Worm (Caenorhabditis elegans) whole organism, early embryonic: ENCODE measurements around the gene C01G10.17.

Source experiments
- aly-1 ChIP-seq: sonication (generic microtip); optimal IDR thresholded peaks from 2 replicates; lab custom pipeline; 2016; ENCODE audit warnings: missing genetic modification characterization, missing compliant biosample characterization
- ama-1 ChIP-seq: fragments of 150-350 bp; optimal IDR thresholded peaks from 2 replicates; lab custom pipeline; 2014
- ceh-13 ChIP-seq: fragments of 200-800 bp; sonication (Bioruptor generic); optimal IDR thresholded peaks from 2 replicates; lab custom pipeline; 2018; ENCODE audit warnings: mild to moderate bottlenecking, missing genetic modification characterization, missing compliant biosample characterization
- flt-1 ChIP-seq: fragments of 200-800 bp; sonication (Bioruptor generic); IDR thresholded peaks from 2 replicates; pipeline ENCODE4 v1.3.6; 2022; ENCODE audit warnings: missing genetic modification characterization, missing compliant biosample characterization
- hnd-1 ChIP-seq: sonication (generic microtip); optimal IDR thresholded peaks from 2 replicates; lab custom pipeline; 2016; ENCODE audit warnings: missing genetic modification characterization, missing compliant biosample characterization
- pes-1 ChIP-seq: fragments of 200-800 bp; sonication (Bioruptor generic); IDR thresholded peaks from 2 replicates; pipeline ENCODE4 v1.3.6; 2022; ENCODE audit warnings: missing genetic modification reagents, missing genetic modification characterization, missing compliant biosample characterization
- tbx-11 ChIP-seq: fragments of 200-800 bp; sonication (Bioruptor generic); IDR thresholded peaks from 2 replicates; pipeline ENCODE4 v1.3.6; 2022; ENCODE audit warnings: missing genetic modification characterization, missing compliant biosample characterization
- tra-4 ChIP-seq: sonication (generic microtip); optimal IDR thresholded peaks from 2 replicates; lab custom pipeline; 2017; ENCODE audit warnings: missing genetic modification characterization, missing compliant biosample characterization

ce11 chrV:15063987-15064386, 26.6 kb upstream of the C01G10.17 start, which contains the start of gene rap-2:
- TF ChIP-seq aly-1 (tag; lab: Kevin White, UChicago), result no peak
- no peak for TF ChIP-seq pes-1 (GFP tag; lab: Robert Waterston, UW)
- TF ChIP-seq ama-1, result no peak
- TF ChIP-seq ceh-13, result no peak
- TF ChIP-seq hnd-1, result no peak
- no peak for TF ChIP-seq tra-4 (tag; lab: Kevin White, UChicago)
- TF ChIP-seq tbx-11 (GFP tag; lab: Robert Waterston, UW), result no peak
- TF ChIP-seq flt-1, result no peak
